Worm (Caenorhabditis elegans) whole organism, late embryonic: ENCODE data around the gene C31H2.3.

Experiments
- C08G9.2 ChIP-seq: sonication (generic microtip); optimal IDR thresholded peaks from 2 replicates; lab custom pipeline; 2016; ENCODE audit warnings: mild to moderate bottlenecking, missing genetic modification characterization, moderate library complexity, missing compliant biosample characterization
- C38D4.7 ChIP-seq: fragments of 200-800 bp; sonication (Bioruptor generic); optimal IDR thresholded peaks from 2 replicates; lab custom pipeline; 2018; ENCODE audit warnings: mild to moderate bottlenecking, missing genetic modification characterization, moderate library complexity, missing compliant biosample characterization
- K02D7.2 ChIP-seq: sonication (generic microtip); optimal IDR thresholded peaks from 2 replicates; lab custom pipeline; 2017; ENCODE audit warnings: mild to moderate bottlenecking, missing genetic modification characterization, missing compliant biosample characterization
- Y22D7AL.16 ChIP-seq: sonication (generic microtip); optimal IDR thresholded peaks from 2 replicates; lab custom pipeline; 2016; ENCODE audit warnings: missing genetic modification characterization, missing compliant biosample characterization
- ahr-1 ChIP-seq: sonication (generic microtip); optimal IDR thresholded peaks from 2 replicates; lab custom pipeline; 2016; ENCODE audit warnings: missing genetic modification characterization, missing compliant biosample characterization
- ceh-14 ChIP-seq: sonication (generic microtip); optimal IDR thresholded peaks from 2 replicates; lab custom pipeline; 2016; ENCODE audit warnings: missing genotype, missing genetic modification characterization, missing compliant biosample characterization
- ceh-18 ChIP-seq: sonication (generic microtip); optimal IDR thresholded peaks from 2 replicates; lab custom pipeline; 2016; ENCODE audit warnings: missing genetic modification characterization, missing compliant biosample characterization
- ceh-19 ChIP-seq: fragments of 200-800 bp; sonication (Bioruptor generic); optimal IDR thresholded peaks from 2 replicates; lab custom pipeline; 2018; ENCODE audit warnings: mild to moderate bottlenecking, missing genetic modification characterization, missing compliant biosample characterization
- ceh-2 ChIP-seq: sonication (generic microtip); optimal IDR thresholded peaks from 2 replicates; lab custom pipeline; 2016; ENCODE audit warnings: missing genotype, missing genetic modification characterization, missing compliant biosample characterization
- ceh-22 ChIP-seq: sonication (generic microtip); optimal IDR thresholded peaks from 2 replicates; lab custom pipeline; 2017; ENCODE audit warnings: missing biosample characterization, missing genetic modification characterization
- ceh-24 ChIP-seq: sonication (generic microtip); optimal IDR thresholded peaks from 2 replicates; lab custom pipeline; 2016; ENCODE audit warnings: mild to moderate bottlenecking, missing genetic modification characterization, missing compliant biosample characterization
- ceh-31 ChIP-seq: sonication (generic microtip); optimal IDR thresholded peaks from 2 replicates; lab custom pipeline; 2016; ENCODE audit warnings: missing genetic modification characterization, missing compliant biosample characterization
- ceh-34 ChIP-seq: sonication (generic microtip); optimal IDR thresholded peaks from 2 replicates; lab custom pipeline; 2016; ENCODE audit warnings: mild to moderate bottlenecking, missing genetic modification characterization, missing compliant biosample characterization
- ceh-45 ChIP-seq: fragments of 200-800 bp; sonication (Bioruptor generic); IDR thresholded peaks from 2 replicates; pipeline ENCODE4 v1.3.6; 2022; ENCODE audit warnings: missing genetic modification reagents, missing genetic modification characterization, missing compliant biosample characterization
- ceh-6 ChIP-seq: fragments of 200-800 bp; sonication (Bioruptor generic); optimal IDR thresholded peaks from 2 replicates; lab custom pipeline; 2018; ENCODE audit warnings: mild to moderate bottlenecking, missing genetic modification characterization, missing compliant biosample characterization
- che-1 ChIP-seq: sonication (generic microtip); optimal IDR thresholded peaks from 2 replicates; lab custom pipeline; 2016; ENCODE audit warnings: mild to moderate bottlenecking, missing genetic modification characterization, missing compliant biosample characterization
- dmd-4 ChIP-seq: sonication (generic microtip); optimal IDR thresholded peaks from 2 replicates; lab custom pipeline; 2016; ENCODE audit warnings: borderline replicate concordance, missing genetic modification characterization, missing compliant biosample characterization
- dve-1 ChIP-seq: sonication (generic microtip); optimal IDR thresholded peaks from 2 replicates; lab custom pipeline; 2017; ENCODE audit warnings: antibody characterized with exemption, mild to moderate bottlenecking, missing genetic modification characterization, missing compliant biosample characterization
- elt-2 ChIP-seq: sonication (generic microtip); optimal IDR thresholded peaks from 2 replicates; lab custom pipeline; 2016; ENCODE audit warnings: missing genetic modification reagents, missing genetic modification characterization, missing compliant biosample characterization
- eyg-1 ChIP-seq: sonication (generic microtip); optimal IDR thresholded peaks from 2 replicates; lab custom pipeline; 2016; ENCODE audit warnings: missing genotype, missing genetic modification characterization, missing compliant biosample characterization
- gmeb-2 ChIP-seq: sonication (generic microtip); optimal IDR thresholded peaks from 2 replicates; lab custom pipeline; 2016; ENCODE audit warnings: missing genetic modification characterization, inconsistent platforms, missing compliant biosample characterization
- hlh-13 ChIP-seq: fragments of 200-800 bp; sonication (Bioruptor generic); optimal IDR thresholded peaks from 2 replicates; lab custom pipeline; 2018; ENCODE audit warnings: mild to moderate bottlenecking, missing genetic modification characterization, missing compliant biosample characterization
- hlh-15 ChIP-seq: sonication (generic microtip); optimal IDR thresholded peaks from 2 replicates; lab custom pipeline; 2016; ENCODE audit warnings: missing genetic modification characterization, missing compliant biosample characterization
- hlh-30 ChIP-seq: sonication (generic microtip); optimal IDR thresholded peaks from 2 replicates; lab custom pipeline; 2017; ENCODE audit warnings: antibody characterized with exemption, missing genetic modification characterization, missing compliant biosample characterization; ENCODE audit not compliant: insufficient read depth
- hlh-6 ChIP-seq: sonication (generic microtip); optimal IDR thresholded peaks from 2 replicates; lab custom pipeline; 2016; ENCODE audit warnings: missing genotype, missing genetic modification characterization, missing compliant biosample characterization
- hlh-8 ChIP-seq: sonication (generic microtip); optimal IDR thresholded peaks from 2 replicates; lab custom pipeline; 2016; ENCODE audit warnings: missing genotype, missing genetic modification characterization, missing compliant biosample characterization
- mec-3 ChIP-seq: sonication (generic microtip); optimal IDR thresholded peaks from 2 replicates; lab custom pipeline; 2016; ENCODE audit warnings: borderline replicate concordance, missing genetic modification characterization, missing compliant biosample characterization
- nfya-1 ChIP-seq: sonication (generic microtip); optimal IDR thresholded peaks from 2 replicates; lab custom pipeline; 2017; ENCODE audit warnings: missing genetic modification characterization, mild to moderate bottlenecking, missing compliant biosample characterization, antibody characterized with exemption, moderate library complexity
- npax-4 ChIP-seq: sonication (generic microtip); optimal IDR thresholded peaks from 2 replicates; lab custom pipeline; 2016; ENCODE audit warnings: missing genetic modification characterization, missing compliant biosample characterization
- pat-9 ChIP-seq: fragments of 200-800 bp; sonication (Bioruptor generic); optimal IDR thresholded peaks from 2 replicates; lab custom pipeline; 2018; ENCODE audit warnings: mild to moderate bottlenecking, missing genetic modification characterization, moderate library complexity, missing compliant biosample characterization
- pax-1 ChIP-seq: fragments of 150-350 bp; optimal IDR thresholded peaks from 2 replicates; lab custom pipeline; 2014; ENCODE audit warnings: missing biosample characterization, missing genetic modification characterization
- pqm-1 ChIP-seq: sonication (generic microtip); optimal IDR thresholded peaks from 2 replicates; lab custom pipeline; 2016; ENCODE audit warnings: missing genetic modification characterization, missing compliant biosample characterization
- pros-1 ChIP-seq: fragments of 150-350 bp; optimal IDR thresholded peaks from 2 replicates; lab custom pipeline; 2014; ENCODE audit warnings: missing biosample characterization, missing genetic modification reagents, missing genetic modification characterization
- ref-2 ChIP-seq: sonication (generic microtip); optimal IDR thresholded peaks from 2 replicates; lab custom pipeline; 2016; ENCODE audit warnings: missing genetic modification characterization, missing compliant biosample characterization
- sdc-2 ChIP-seq: sonication (generic microtip); optimal IDR thresholded peaks from 2 replicates; lab custom pipeline; 2016; ENCODE audit warnings: missing genotype, missing genetic modification characterization, missing compliant biosample characterization
- sox-2 ChIP-seq: fragments of 200-800 bp; sonication (Bioruptor generic); IDR thresholded peaks from 2 replicates; pipeline ENCODE4 v1.3.6; 2022; ENCODE audit warnings: missing genetic modification reagents, missing genetic modification characterization, missing compliant biosample characterization
- sox-4 ChIP-seq: sonication (generic microtip); optimal IDR thresholded peaks from 2 replicates; lab custom pipeline; 2017; ENCODE audit warnings: mild to moderate bottlenecking, missing genetic modification characterization, inconsistent platforms, missing compliant biosample characterization
- syd-9 ChIP-seq: sonication (generic microtip); optimal IDR thresholded peaks from 2 replicates; lab custom pipeline; 2016; ENCODE audit warnings: mild to moderate bottlenecking, missing genetic modification characterization, moderate library complexity, missing compliant biosample characterization
- tbx-2 ChIP-seq: sonication (generic microtip); optimal IDR thresholded peaks from 2 replicates; lab custom pipeline; 2016; ENCODE audit warnings: missing genetic modification characterization, missing compliant biosample characterization
- tbx-7 ChIP-seq: sonication (generic microtip); optimal IDR thresholded peaks from 2 replicates; lab custom pipeline; 2016; ENCODE audit warnings: missing genotype, missing genetic modification characterization, missing compliant biosample characterization
- unc-42 ChIP-seq: sonication (generic microtip); optimal IDR thresholded peaks from 2 replicates; lab custom pipeline; 2016; ENCODE audit warnings: missing genotype, missing genetic modification characterization, missing compliant biosample characterization
- unc-55 ChIP-seq: sonication (generic microtip); optimal IDR thresholded peaks from 2 replicates; lab custom pipeline; 2017; ENCODE audit warnings: missing biosample characterization, missing genetic modification reagents, missing genetic modification characterization

Gene C31H2.3

ce11 chrX:5117571-5117970 lies 36.6 kb downstream of the C31H2.3 start:
- TF ChIP-seq pax-1 (tag; lab: Kevin White, UChicago) (no peak), unc-42 (tag; lab: Kevin White, UChicago) (peak; percentile 99), sox-2 (GFP tag; lab: Robert Waterston, UW) (no peak)

- TF ChIP-seq hlh-6 (no peak), syd-9 (tag; lab: Kevin White, UChicago) (no peak), Y22D7AL.16 (tag; lab: Kevin White, UChicago) (no peak), hlh-8 (no peak), gmeb-2 (no peak), ceh-18 (tag; lab: Kevin White, UChicago) (no peak)
- TF ChIP-seq, all 69 proteins: peak for 0
Measured at ce11 chrX:5116816-5117459, 37.2 kb downstream of the C31H2.3 start, which contains the start of gene apl-1. Gene apl-1 (minus strand): TSS chrX:5116866.

- TF ChIP-seq ceh-45 (GFP tag; lab: Robert Waterston, UW), result no peak
Measured at ce11 chrX:5116180-5116579, 38.0 kb downstream of the C31H2.3 start.

- TF ChIP-seq tbx-2 (tag; lab: Kevin White, UChicago) (no peak), hlh-8 (no peak), ref-2 (tag; lab: Kevin White, UChicago) (no peak), che-1 (tag; lab: Kevin White, UChicago) (no peak), elt-2 (tag; lab: Kevin White, UChicago) (no peak), ceh-19 (GFP tag; lab: Kevin White, UChicago) (no peak), nfya-1 (tag; lab: Kevin White, UChicago) (no peak), ceh-34 (no peak), eyg-1 (tag; lab: Kevin White, UChicago) (no peak), ceh-22 (tag; lab: Kevin White, UChicago) (no peak), hlh-30 (tag; lab: Kevin White, UChicago) (no peak), tbx-7 (tag; lab: Kevin White, UChicago) (no peak), ceh-31 (tag; lab: Kevin White, UChicago) (no peak), dve-1 (tag; lab: Kevin White, UChicago) (no peak), hlh-15 (tag; lab: Kevin White, UChicago) (no peak), sox-4 (tag; lab: Kevin White, UChicago) (no peak), ahr-1 (tag; lab: Kevin White, UChicago) (no peak), ceh-24 (tag; lab: Kevin White, UChicago) (no peak), pat-9 (tag; lab: Kevin White, UChicago) (no peak), ceh-6 (no peak)
Measured at ce11 chrX:5115511-5115910, 38.7 kb downstream of the C31H2.3 start.

ce11 chrX:5111894-5112293 lies 42.3 kb downstream of the C31H2.3 start:
- no peak for TF ChIP-seq ceh-14 (tag; lab: Kevin White, UChicago)
- TF ChIP-seq unc-55 (GFP tag; lab: Kevin White, UChicago), result no peak
- no peak for TF ChIP-seq npax-4 (tag; lab: Kevin White, UChicago)
- no peak for TF ChIP-seq ceh-34
- no peak for TF ChIP-seq hlh-13 (GFP tag; lab: Kevin White, UChicago)
- TF ChIP-seq unc-42 (tag; lab: Kevin White, UChicago), result no peak
- TF ChIP-seq sox-2 (GFP tag; lab: Robert Waterston, UW), result no peak
- no peak for TF ChIP-seq sdc-2 (tag; lab: Kevin White, UChicago)
- TF ChIP-seq ceh-2 (tag; lab: Kevin White, UChicago), result no peak
- no peak for TF ChIP-seq C38D4.7 (GFP tag; lab: Kevin White, UChicago)
- TF ChIP-seq Y22D7AL.16 (tag; lab: Kevin White, UChicago), result no peak
- TF ChIP-seq K02D7.2 (tag; lab: Kevin White, UChicago), result no peak
- TF ChIP-seq C08G9.2, result no peak
- no peak for TF ChIP-seq hlh-15 (tag; lab: Kevin White, UChicago)
- no peak for TF ChIP-seq mec-3 (tag; lab: Kevin White, UChicago)
- no peak for TF ChIP-seq nfya-1 (tag; lab: Kevin White, UChicago)
- TF ChIP-seq dmd-4 (tag; lab: Kevin White, UChicago), result no peak
- TF ChIP-seq pqm-1 (tag; lab: Kevin White, UChicago), result no peak
- no peak for TF ChIP-seq pax-1 (tag; lab: Kevin White, UChicago)
- TF ChIP-seq pros-1 (tag; lab: Kevin White, UChicago), result no peak
